Fruit fly (Drosophila melanogaster) S2 (cell line): ENCODE data around the gene CG32278.

Source experiments
- CG8478 ChIP-seq: fragments of >200 bp; optimal IDR thresholded peaks from 2 replicates; lab custom pipeline; 2018
- CTCF ChIP-seq, 2 experiments: fragments of >200 bp; optimal IDR thresholded peaks; 2 replicates each; lab custom pipeline; 2018

DNA sequence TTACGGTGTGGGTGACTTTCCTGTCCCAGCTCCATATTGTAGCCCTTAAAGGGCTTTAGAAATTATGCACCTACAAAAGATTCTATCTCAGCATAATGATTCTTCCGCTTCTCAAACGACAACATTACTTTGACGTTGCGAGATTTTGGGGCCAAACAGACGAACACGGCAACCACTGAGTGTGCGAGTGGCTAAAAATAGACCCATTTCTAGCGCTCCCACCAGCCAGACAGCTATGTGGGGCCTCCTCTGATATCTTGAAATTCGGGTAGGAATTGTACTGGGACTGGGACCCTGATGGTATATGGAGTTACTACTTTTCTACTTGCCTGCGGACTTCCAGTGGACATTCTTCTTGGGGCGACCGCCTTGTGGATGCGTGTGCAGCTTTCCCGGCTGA is 8.8 kb downstream of the CG32278 start:
- TF ChIP-seq CG8478 (lab: Kevin White, UChicago) (no peak), CTCF (optimal IDR thresholded peaks at IDR 0.05; lab: Kevin White, UChicago) (no peak)
